Worm (Caenorhabditis elegans) whole organism, L1 larva: ENCODE data around the gene npr-31.

ENCODE experiments used
- egl-13 ChIP-seq: sonication (generic microtip); optimal IDR thresholded peaks from 2 replicates; lab custom pipeline; 2016; ENCODE audit warnings: missing genotype, missing genetic modification reagents, missing genetic modification characterization, missing compliant biosample characterization
- nhr-77 ChIP-seq: fragments of 150-350 bp; optimal IDR thresholded peaks from 2 replicates; lab custom pipeline; 2014; ENCODE audit warnings: missing biosample characterization, missing genetic modification characterization
- unc-86 ChIP-seq: sonication (generic microtip); optimal IDR thresholded peaks from 2 replicates; lab custom pipeline; 2016; ENCODE audit warnings: missing genetic modification characterization, missing compliant biosample characterization
- ztf-11 ChIP-seq, 2 experiments: sonication (generic microtip); optimal IDR thresholded peaks; 2 replicates each; lab custom pipeline; 2016 to 2017; ENCODE audit warnings: missing genetic modification characterization in 2 of 2, missing biosample characterization in 1 of 2, missing compliant biosample characterization in 1 of 2

- TF ChIP-seq ztf-11 (tag; optimal IDR thresholded peaks at IDR 0.05; lab: Kevin White, UChicago), result no peak
- no peak for TF ChIP-seq nhr-77
- no peak for TF ChIP-seq unc-86
- no peak for TF ChIP-seq egl-13
These were observed 17.9 kb upstream of the npr-31 start, which contains the start of gene F10E7.1 for ce11 chrII:7126457-7126856.
